Fruit fly (Drosophila melanogaster) whole organism, pupa: ENCODE measurements around the gene Spc25.
A peak's percentile ranks its signal among the peaks of the same experiment; 100 is the strongest.

Experiments
- CG10348 ChIP-seq: fragments of 200-800 bp; sonication (Bioruptor generic); IDR thresholded peaks from 2 replicates; pipeline ENCODE4 v1.3.6; 2022; ENCODE audit warnings: missing biosample characterization, missing genetic modification characterization
- CG12605 ChIP-seq: fragments of 200-800 bp; sonication (Bioruptor generic); IDR thresholded peaks from 2 replicates; pipeline ENCODE4 v1.3.6; 2022; ENCODE audit warnings: missing biosample characterization, missing genetic modification characterization
- CG13204 ChIP-seq: fragments of 200-800 bp; sonication (Bioruptor generic); optimal IDR thresholded peaks from 2 replicates; lab custom pipeline; 2018; ENCODE audit warnings: missing biosample characterization, mild to moderate bottlenecking, missing genetic modification characterization, moderate library complexity
- CG14655 ChIP-seq: fragments of 200-800 bp; sonication (Bioruptor generic); optimal IDR thresholded peaks from 3 replicates; lab custom pipeline; 2017; ENCODE audit warnings: mild to moderate bottlenecking, missing biosample characterization, missing genetic modification reagents, missing genetic modification characterization
- CG15710 ChIP-seq: fragments of 200-800 bp; sonication (Bioruptor generic); optimal IDR thresholded peaks from 2 replicates; lab custom pipeline; 2018; ENCODE audit warnings: missing biosample characterization, mild to moderate bottlenecking, missing genetic modification characterization, moderate library complexity
- CG17806 ChIP-seq: fragments of 200-800 bp; sonication (Bioruptor generic); optimal IDR thresholded peaks from 2 replicates; lab custom pipeline; 2018; ENCODE audit warnings: missing biosample characterization, mild to moderate bottlenecking, missing genetic modification characterization, moderate library complexity
- CG32121 ChIP-seq: fragments of 200-800 bp; sonication (Bioruptor generic); IDR thresholded peaks from 2 replicates; pipeline ENCODE4 v1.3.6; 2022; ENCODE audit warnings: missing biosample characterization, missing genetic modification characterization
- CG34367 ChIP-seq: fragments of 200-800 bp; sonication (Bioruptor generic); optimal IDR thresholded peaks from 2 replicates; lab custom pipeline; 2018; ENCODE audit warnings: missing biosample characterization, mild to moderate bottlenecking, missing genetic modification characterization
- CG4496 ChIP-seq: fragments of 200-800 bp; sonication (Bioruptor generic); IDR thresholded peaks from 3 replicates; pipeline ENCODE4 v1.3.6; 2022; ENCODE audit warnings: missing biosample characterization, missing genetic modification characterization
- CG8159 ChIP-seq: fragments of 200-800 bp; sonication (Bioruptor generic); optimal IDR thresholded peaks from 3 replicates; lab custom pipeline; 2018; ENCODE audit warnings: missing biosample characterization, mild to moderate bottlenecking, missing genetic modification characterization, moderate library complexity
- CG8301 ChIP-seq: fragments of 200-800 bp; sonication (Bioruptor generic); optimal IDR thresholded peaks from 2 replicates; lab custom pipeline; 2018; ENCODE audit warnings: missing biosample characterization, mild to moderate bottlenecking, missing genetic modification characterization
- CG9948 ChIP-seq: fragments of 200-800 bp; sonication (Bioruptor generic); optimal IDR thresholded peaks from 2 replicates; lab custom pipeline; 2018; ENCODE audit warnings: missing biosample characterization, mild to moderate bottlenecking, missing genetic modification characterization, moderate library complexity
- D1 ChIP-seq: fragments of 200-800 bp; sonication (Bioruptor generic); optimal IDR thresholded peaks from 2 replicates; lab custom pipeline; 2018; ENCODE audit warnings: missing biosample characterization, mild to moderate bottlenecking, missing genetic modification characterization, moderate library complexity
- EcR ChIP-seq: fragments of 200-800 bp; sonication (Bioruptor generic); optimal IDR thresholded peaks from 3 replicates; lab custom pipeline; 2019; ENCODE audit warnings: missing biosample characterization, missing genetic modification characterization, mild to moderate bottlenecking, moderate library complexity, missing genetic modification reagents
- Pif1A ChIP-seq: fragments of 200-800 bp; sonication (Bioruptor generic); optimal IDR thresholded peaks from 3 replicates; lab custom pipeline; 2016; ENCODE audit warnings: missing biosample characterization, missing genetic modification characterization
- Pif1B ChIP-seq: fragments of 200-800 bp; sonication (Bioruptor generic); optimal IDR thresholded peaks from 3 replicates; lab custom pipeline; 2016; ENCODE audit warnings: missing biosample characterization, missing genetic modification characterization
- Snoo ChIP-seq: fragments of 200-800 bp; sonication (Bioruptor generic); optimal IDR thresholded peaks from 3 replicates; lab custom pipeline; 2017; ENCODE audit warnings: missing biosample characterization, mild to moderate bottlenecking, missing genetic modification characterization, inconsistent platforms
- fd96Ca ChIP-seq: fragments of 200-800 bp; sonication (Bioruptor generic); IDR thresholded peaks from 3 replicates; pipeline ENCODE4 v1.3.6; 2022; ENCODE audit warnings: missing biosample characterization, missing genetic modification characterization
- gl ChIP-seq: fragments of 200-800 bp; sonication (Bioruptor generic); optimal IDR thresholded peaks from 2 replicates; lab custom pipeline; 2018; ENCODE audit warnings: missing biosample characterization, mild to moderate bottlenecking, missing genetic modification characterization
- rn ChIP-seq: fragments of 200-800 bp; sonication (Bioruptor generic); IDR thresholded peaks from 2 replicates; pipeline ENCODE4 v1.3.6; 2022; ENCODE audit warnings: missing biosample characterization, missing genetic modification characterization

Spc25 gene

DNA sequence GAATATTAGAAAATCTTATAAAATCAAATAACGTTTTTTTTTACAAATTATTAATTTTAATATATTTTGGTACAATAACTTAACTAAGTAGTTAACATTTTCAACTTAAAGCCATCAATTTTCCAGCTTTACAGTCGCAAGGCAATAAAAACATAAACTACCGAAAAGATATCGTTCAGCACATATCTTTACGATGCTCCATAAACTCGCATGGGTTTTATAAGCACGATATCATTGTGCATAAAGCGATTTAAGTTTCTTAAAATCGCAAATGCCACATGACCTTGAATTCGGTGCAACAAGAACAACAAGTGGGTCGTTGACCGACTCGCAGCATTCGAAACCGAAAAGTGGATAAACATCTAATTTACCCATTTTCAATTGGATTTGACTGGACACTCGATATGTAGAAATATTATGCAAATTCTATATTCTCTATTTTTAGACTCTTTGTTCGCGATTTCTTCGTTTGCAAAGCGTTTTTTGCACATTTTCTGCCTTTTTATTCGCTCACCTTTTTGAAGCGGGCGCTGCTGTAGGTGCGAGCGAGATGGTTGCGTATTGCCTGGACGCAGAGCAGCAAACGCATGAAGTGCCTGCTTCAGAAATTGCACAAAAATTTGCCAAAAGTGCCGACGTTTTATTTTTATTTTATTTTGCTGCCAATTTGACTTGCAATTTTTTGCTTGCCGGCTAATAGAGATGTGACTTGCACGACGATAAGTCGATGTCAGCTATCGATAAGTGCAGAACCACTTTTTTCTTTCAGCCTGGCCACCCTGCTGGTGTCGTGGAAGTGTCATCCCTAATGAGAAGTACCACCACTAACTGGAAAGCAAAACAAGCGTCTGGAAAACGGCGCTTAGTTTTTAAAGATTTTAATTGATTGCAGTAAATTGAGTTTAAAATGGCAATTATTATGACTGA lies at the start of gene Spc25:
Gene Spc25, plus strand, starts transcription at position 817 of the 927 bp plus-strand sequence.
- TF ChIP-seq D1 (tag; lab: Kevin White, UChicago) = peak; percentile 35
- peak; percentile 8 for TF ChIP-seq Pif1A (GFP tag; lab: Kevin White, UChicago)
- TF ChIP-seq CG4496 (GFP tag; lab: Robert Waterston, UW) = 0 out of 3 replicates have a peak, but pooled peaks have one; percentile 48
- no peak for TF ChIP-seq CG12605 (GFP tag; lab: Robert Waterston, UW)
- TF ChIP-seq fd96Ca = no peak; the same call in 2 of the 3 replicates
- TF ChIP-seq EcR (GFP tag; lab: Kevin White, UChicago) = peak; percentile 95

DNA sequence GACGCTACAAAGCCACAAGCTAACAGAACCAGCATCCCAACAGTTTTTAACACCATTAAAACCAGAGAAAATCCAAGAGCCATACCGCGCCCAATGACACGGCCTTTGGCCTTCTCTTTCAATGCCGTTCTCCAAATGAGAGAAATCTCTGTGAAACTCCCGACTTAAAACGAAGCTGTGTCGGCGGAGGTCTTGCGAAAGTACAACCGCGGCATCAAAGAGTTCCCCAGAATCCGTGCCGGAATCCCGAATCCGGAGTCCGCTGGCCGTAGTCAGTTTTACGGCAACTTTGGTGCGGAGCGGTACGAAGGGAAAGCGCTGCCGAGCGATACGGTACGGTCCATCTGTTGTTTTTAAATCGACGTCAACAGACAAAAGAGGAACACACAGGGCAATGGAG lies 45.7 kb upstream of the Spc25 start, which contains the start of gene beat-Vb:
Gene beat-Vb, plus strand, starts transcription at position 246 of the 400 bp plus-strand sequence.
- TF ChIP-seq EcR (GFP tag; lab: Kevin White, UChicago) (no peak), CG32121 (GFP tag; lab: Robert Waterston, UW) (no peak), CG14655 (GFP tag; lab: Kevin White, UChicago) (no peak), CG12605 (GFP tag; lab: Robert Waterston, UW) (no peak), CG9948 (tag; lab: Kevin White, UChicago) (no peak), CG15710 (tag; lab: Kevin White, UChicago) (no peak), fd96Ca (no peak), Pif1A (GFP tag; lab: Kevin White, UChicago) (no peak), CG10348 (GFP tag; lab: Robert Waterston, UW) (no peak)

DNA sequence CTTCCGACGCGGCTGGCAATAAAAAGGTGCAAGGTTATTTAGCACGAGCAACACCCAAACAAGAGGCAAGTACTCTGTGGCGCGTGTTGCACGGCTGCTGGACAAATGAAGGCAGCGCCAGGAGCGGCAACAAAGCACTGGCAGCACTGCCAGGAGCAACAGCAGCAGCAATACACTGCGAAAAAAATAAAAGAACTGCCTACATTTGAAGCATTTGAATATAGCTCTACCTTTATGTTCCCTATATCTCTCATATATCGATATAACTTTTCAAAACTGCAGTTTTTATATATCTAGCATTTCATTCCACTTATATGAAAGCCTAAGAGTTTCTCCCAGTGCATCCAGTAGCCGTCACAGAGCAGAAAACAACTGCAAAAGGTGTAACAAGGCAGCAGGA lies 4.2 kb upstream of the Spc25 start:
- TF ChIP-seq Pif1A (GFP tag; lab: Kevin White, UChicago) (peak; percentile 31), CG32121 (GFP tag; lab: Robert Waterston, UW) (no peak), EcR (GFP tag; lab: Kevin White, UChicago) (no peak), CG4496 (GFP tag; lab: Robert Waterston, UW) (no peak), CG34367 (tag; lab: Kevin White, UChicago) (peak; percentile 12), CG12605 (GFP tag; lab: Robert Waterston, UW) (no peak), CG15710 (tag; lab: Kevin White, UChicago) (peak; percentile 44), CG8159 (peak; percentile 46), CG17806 (no peak), Snoo (tag; lab: Kevin White, UChicago) (no peak), CG14655 (GFP tag; lab: Kevin White, UChicago) (no peak), gl (no peak), CG9948 (tag; lab: Kevin White, UChicago) (peak; percentile 20), CG10348 (GFP tag; lab: Robert Waterston, UW) (no peak), fd96Ca (0 out of 3 replicates have a peak, but pooled peaks have one; percentile 9)

DNA sequence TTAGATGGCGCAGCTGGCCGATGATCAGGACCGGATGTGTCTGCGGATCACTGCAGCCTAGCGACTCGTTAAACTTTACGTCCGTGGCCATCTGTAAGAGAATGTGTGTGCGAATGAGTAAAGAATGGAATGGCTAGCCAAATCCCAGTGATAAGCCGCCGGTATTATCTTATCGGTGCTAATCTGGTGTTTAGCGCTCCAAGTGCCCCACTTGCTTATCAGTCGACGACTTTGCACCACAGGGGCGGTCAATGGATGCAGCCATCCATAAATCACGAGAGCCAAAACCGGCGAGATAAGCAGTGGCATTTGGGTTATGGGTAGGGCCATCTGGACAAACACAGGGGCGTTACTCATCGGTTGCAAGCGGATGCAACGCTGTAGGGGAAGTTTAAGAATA lies 1.3 kb upstream of the Spc25 start:
- TF ChIP-seq CG4496 (GFP tag; lab: Robert Waterston, UW) (0 out of 3 replicates have a peak, but pooled peaks have one; percentile 16), CG12605 (GFP tag; lab: Robert Waterston, UW) (no peak), EcR (GFP tag; lab: Kevin White, UChicago) (peak; percentile 47)

DNA sequence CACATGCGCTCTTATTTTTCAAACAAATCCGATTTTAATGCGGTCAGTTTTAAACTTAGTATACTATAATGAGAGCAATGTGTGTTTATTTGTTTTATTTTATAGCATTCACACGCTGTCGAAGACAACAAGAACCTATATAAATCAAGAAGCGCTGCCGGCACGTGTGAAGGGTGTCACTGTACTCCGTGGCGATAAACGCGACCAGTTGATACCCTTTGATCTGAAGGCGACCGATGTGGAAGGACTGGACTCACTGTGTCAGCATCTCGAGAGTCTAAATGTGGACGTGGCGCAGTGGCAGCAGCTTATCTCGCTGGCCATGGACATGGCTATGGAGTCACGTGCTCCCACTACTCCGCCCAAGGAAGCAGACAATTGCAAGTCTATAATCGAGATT lies 1.1 kb downstream of the Spc25 start:
- TF ChIP-seq CG9948 (tag; lab: Kevin White, UChicago) (no peak), fd96Ca (no peak), CG17806 (no peak), gl (no peak), EcR (GFP tag; lab: Kevin White, UChicago) (peak; percentile 30)

DNA sequence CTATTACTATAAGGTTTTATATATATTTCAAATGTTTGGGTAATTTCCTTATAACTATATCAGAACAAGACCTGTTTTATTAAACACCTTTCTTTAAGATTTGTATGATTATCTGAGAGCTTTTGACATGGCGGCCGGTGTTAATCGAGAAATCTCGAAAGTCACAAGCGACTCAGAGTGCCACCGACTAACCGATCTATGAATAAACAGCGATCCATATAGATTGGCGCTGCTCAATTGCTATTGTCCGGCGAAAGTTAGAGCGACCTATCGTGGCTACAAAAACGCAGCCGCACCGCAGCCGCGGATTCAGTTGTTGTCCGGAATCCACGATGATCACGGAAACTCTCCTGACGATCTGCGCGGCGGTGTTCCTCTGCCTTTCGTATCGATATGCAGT lies 1.9 kb downstream of the Spc25 start, which contains the start of gene Cyp304a1:
Gene Cyp304a1, plus strand, starts transcription at position 301 of the 400 bp plus-strand sequence.
- TF ChIP-seq rn (GFP tag; lab: Robert Waterston, UW) (no peak), CG8159 (no peak), EcR (GFP tag; lab: Kevin White, UChicago) (no peak), CG34367 (tag; lab: Kevin White, UChicago) (no peak)

DNA sequence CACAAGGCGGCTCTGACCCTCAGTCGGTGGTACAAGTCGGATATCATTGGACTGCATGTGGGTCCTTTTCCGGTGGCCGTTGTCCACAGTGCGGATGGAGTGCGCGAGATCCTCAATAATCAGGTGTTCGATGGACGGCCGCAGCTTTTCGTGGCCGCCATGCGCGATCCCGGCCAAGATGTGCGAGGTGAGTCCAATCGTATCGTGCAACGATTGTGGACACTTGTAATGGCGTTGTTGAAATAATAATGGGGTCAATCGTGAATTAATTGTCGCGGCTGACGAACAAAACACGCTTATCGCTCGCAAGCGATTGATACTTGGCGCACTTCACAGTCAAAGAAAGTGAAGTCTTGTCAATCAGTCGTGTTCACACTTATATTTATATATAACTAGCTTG lies 2.5 kb downstream of the Spc25 start:
- TF ChIP-seq Pif1A (GFP tag; lab: Kevin White, UChicago) (no peak), CG32121 (GFP tag; lab: Robert Waterston, UW) (no peak), CG8301 (no peak), CG9948 (tag; lab: Kevin White, UChicago) (no peak), CG8159 (no peak), fd96Ca (no peak), CG10348 (GFP tag; lab: Robert Waterston, UW) (no peak), CG17806 (no peak), rn (GFP tag; lab: Robert Waterston, UW) (no peak), CG13204 (GFP tag; lab: Kevin White, UChicago) (no peak), Snoo (tag; lab: Kevin White, UChicago) (no peak), Pif1B (GFP tag; lab: Kevin White, UChicago) (no peak), D1 (tag; lab: Kevin White, UChicago) (no peak), CG4496 (GFP tag; lab: Robert Waterston, UW) (no peak), CG34367 (tag; lab: Kevin White, UChicago) (no peak), EcR (GFP tag; lab: Kevin White, UChicago) (no peak), gl (no peak), CG14655 (GFP tag; lab: Kevin White, UChicago) (no peak), CG12605 (GFP tag; lab: Robert Waterston, UW) (no peak)
